Worm (Caenorhabditis elegans): ENCODE measurements around the gene T19D2.13.

DNA sequence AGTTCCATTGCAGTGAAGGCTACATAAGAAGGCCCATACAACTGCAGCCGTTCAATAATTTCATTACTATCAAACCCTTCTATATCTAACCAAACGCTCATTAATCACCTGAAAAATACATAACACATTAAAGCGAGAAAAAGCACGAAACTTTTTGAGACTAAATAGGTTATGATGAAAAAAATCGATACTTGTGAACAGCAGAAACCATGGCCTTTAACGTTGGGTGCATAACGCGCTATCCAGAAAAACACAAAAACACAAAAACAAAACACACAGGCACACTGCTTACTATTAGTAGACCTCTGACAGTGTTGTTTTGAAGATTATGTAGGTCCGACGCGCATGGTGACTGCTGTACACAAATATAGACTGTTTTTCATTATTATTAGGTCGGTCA, 30.9 kb downstream of the T19D2.13 start, which contains the start of gene T22B2.5:
- TF ChIP-seq vab-15 (tag; optimal IDR thresholded peaks at IDR 0.05) (no peak), pag-3 (tag; optimal IDR thresholded peaks at IDR 0.05; ENCODE audit: borderline replicate concordance, insufficient read depth) (no peak), mdl-1 (tag; optimal IDR thresholded peaks at IDR 0.05) (no peak), fkh-10 (GFP tag; optimal IDR thresholded peaks at IDR 0.05) (no peak), pqm-1 (tag; optimal IDR thresholded peaks at IDR 0.05) (no peak), lin-39 (tag; optimal IDR thresholded peaks at IDR 0.05) (no peak), C34B4.2 (tag; optimal IDR thresholded peaks at IDR 0.05) (no peak), nhr-12 (tag; optimal IDR thresholded peaks at IDR 0.05) (no peak), nhr-90 (tag; optimal IDR thresholded peaks at IDR 0.05; ENCODE audit: poor library complexity) (no peak), Y116A8C.19 (tag; optimal IDR thresholded peaks at IDR 0.05; ENCODE audit: borderline replicate concordance) (no peak), nhr-71 (tag; optimal IDR thresholded peaks at IDR 0.05) (no peak)
